Worm (Caenorhabditis elegans) whole organism, L1 larva: ENCODE results near the gene B0212.3.

Source experiments
- alr-1 ChIP-seq: fragments of 200-800 bp; sonication (Bioruptor generic); optimal IDR thresholded peaks from 2 replicates; lab custom pipeline; 2018; ENCODE audit warnings: borderline replicate concordance, mild to moderate bottlenecking, missing genetic modification characterization, missing compliant biosample characterization
- aly-2 ChIP-seq: fragments of 150-350 bp; optimal IDR thresholded peaks from 2 replicates; lab custom pipeline; 2014; ENCODE audit warnings: missing biosample characterization, missing genetic modification characterization
- blmp-1 ChIP-seq: fragments of 150-350 bp; optimal IDR thresholded peaks from 2 replicates; lab custom pipeline; 2014; ENCODE audit warnings: missing biosample characterization, missing genetic modification characterization
- ceh-8 ChIP-seq: fragments of 200-800 bp; sonication (Bioruptor generic); optimal IDR thresholded peaks from 2 replicates; lab custom pipeline; 2018; ENCODE audit warnings: mild to moderate bottlenecking, missing genetic modification characterization, moderate library complexity, missing compliant biosample characterization
- ceh-88 ChIP-seq: fragments of 200-800 bp; sonication (Bioruptor generic); IDR thresholded peaks from 2 replicates; pipeline ENCODE4 v1.3.6; 2022; ENCODE audit warnings: missing genetic modification characterization, missing compliant biosample characterization
- dpl-1 ChIP-seq, 3 experiments: fragments of 150-350 bp in 2 of 3; sonication (generic microtip) in 1 of 3; optimal IDR thresholded peaks; 2 replicates each; lab custom pipeline; 2014 to 2017; ENCODE audit warnings: missing biosample characterization in 3 of 3, missing genetic modification characterization in 3 of 3, missing genetic modification reagents in 3 of 3
- dsc-1 ChIP-seq: sonication (generic microtip); optimal IDR thresholded peaks from 2 replicates; lab custom pipeline; 2016; ENCODE audit warnings: mild to moderate bottlenecking, missing genetic modification characterization, missing compliant biosample characterization
- efl-1 ChIP-seq, 4 experiments: fragments of 150-350 bp; optimal IDR thresholded peaks in 3 of 4; peaks in 1 of 4; 1 replicate in 1 of 4; 2 replicates in 3 of 4; lab custom pipeline; 2014; ENCODE audit warnings: missing biosample characterization in 2 of 4, missing genetic modification characterization in 2 of 4, missing genetic modification reagents in 2 of 4
- efl-3 ChIP-seq: fragments of 200-800 bp; sonication (Bioruptor generic); optimal IDR thresholded peaks from 2 replicates; lab custom pipeline; 2018; ENCODE audit warnings: mild to moderate bottlenecking, missing genetic modification characterization, missing compliant biosample characterization
- egl-13 ChIP-seq: sonication (generic microtip); optimal IDR thresholded peaks from 2 replicates; lab custom pipeline; 2016; ENCODE audit warnings: missing genotype, missing genetic modification reagents, missing genetic modification characterization, missing compliant biosample characterization
- elt-3 ChIP-seq, 6 experiments: fragments of 150-350 bp in 1 of 6; sonication (generic microtip); optimal IDR thresholded peaks; 2 replicates each; lab custom pipeline; 2017 to 2018; ENCODE audit warnings: missing biosample characterization in 6 of 6, missing genetic modification characterization in 6 of 6, inconsistent platforms in 1 of 6
- fkh-8 ChIP-seq: sonication (generic microtip); optimal IDR thresholded peaks from 2 replicates; lab custom pipeline; 2016; ENCODE audit warnings: mild to moderate bottlenecking, missing genetic modification characterization, missing compliant biosample characterization
- fos-1 ChIP-seq: fragments of 150-350 bp; optimal IDR thresholded peaks from 2 replicates; lab custom pipeline; 2014; ENCODE audit warnings: missing biosample characterization, missing genetic modification characterization
- hlh-17 ChIP-seq: fragments of 200-800 bp; sonication (Bioruptor generic); optimal IDR thresholded peaks from 2 replicates; lab custom pipeline; 2018; ENCODE audit warnings: missing genetic modification characterization, mild to moderate bottlenecking, missing compliant biosample characterization, moderate library complexity, borderline replicate concordance
- irx-1 ChIP-seq: sonication (generic microtip); optimal IDR thresholded peaks from 2 replicates; lab custom pipeline; 2016; ENCODE audit warnings: missing genetic modification characterization, missing compliant biosample characterization
- isw-1 ChIP-seq: fragments of 200-800 bp; sonication (Bioruptor generic); IDR thresholded peaks from 2 replicates; pipeline ENCODE4 v1.3.6; 2022; ENCODE audit warnings: missing genetic modification characterization, missing compliant biosample characterization
- jun-1 ChIP-seq: fragments of 150-350 bp; optimal IDR thresholded peaks from 2 replicates; lab custom pipeline; 2014; ENCODE audit warnings: missing biosample characterization, missing genetic modification reagents, missing genetic modification characterization
- lin-13 ChIP-seq: fragments of 150-350 bp; optimal IDR thresholded peaks from 2 replicates; lab custom pipeline; 2014; ENCODE audit warnings: missing biosample characterization, missing genetic modification reagents, missing genetic modification characterization
- lin-14 ChIP-seq: fragments of 200-800 bp; sonication (Bioruptor generic); optimal IDR thresholded peaks from 2 replicates; lab custom pipeline; 2018; ENCODE audit warnings: mild to moderate bottlenecking, missing genetic modification characterization, moderate library complexity, missing compliant biosample characterization
- lin-15B ChIP-seq: fragments of 150-350 bp; sonication (generic microtip); optimal IDR thresholded peaks from 3 replicates; lab custom pipeline; 2014; ENCODE audit warnings: missing biosample characterization, missing genetic modification characterization
- lin-35 ChIP-seq, 2 experiments: fragments of 150-350 bp; optimal IDR thresholded peaks; 2 replicates each; lab custom pipeline; 2014; ENCODE audit warnings: missing biosample characterization in 2 of 2, missing genetic modification characterization in 2 of 2, missing genetic modification reagents in 2 of 2
- nhr-11 ChIP-seq: fragments of 150-350 bp; optimal IDR thresholded peaks from 2 replicates; lab custom pipeline; 2014; ENCODE audit warnings: missing biosample characterization, missing genetic modification characterization
- nhr-19 ChIP-seq: fragments of 200-800 bp; sonication (Bioruptor generic); conservative IDR thresholded peaks from 2 replicates; pipeline ENCODE4 v1.3.6; 2022; ENCODE audit warnings: missing genetic modification characterization, missing compliant biosample characterization
- nhr-28 ChIP-seq: fragments of 150-350 bp; optimal IDR thresholded peaks from 2 replicates; lab custom pipeline; 2014; ENCODE audit warnings: missing biosample characterization, missing genetic modification characterization
- nhr-71 ChIP-seq: sonication (generic microtip); optimal IDR thresholded peaks from 2 replicates; lab custom pipeline; 2016; ENCODE audit warnings: mild to moderate bottlenecking, missing genetic modification characterization, moderate library complexity, missing compliant biosample characterization
- nhr-76 ChIP-seq: sonication (generic microtip); optimal IDR thresholded peaks from 2 replicates; lab custom pipeline; 2017; ENCODE audit warnings: missing biosample characterization, missing genetic modification characterization
- nhr-77 ChIP-seq: fragments of 150-350 bp; optimal IDR thresholded peaks from 2 replicates; lab custom pipeline; 2014; ENCODE audit warnings: missing biosample characterization, missing genetic modification characterization
- nhr-90 ChIP-seq: sonication (generic microtip); optimal IDR thresholded peaks from 2 replicates; lab custom pipeline; 2016; ENCODE audit warnings: mild to moderate bottlenecking, missing genetic modification characterization, missing compliant biosample characterization; ENCODE audit not compliant: poor library complexity
- skn-1 ChIP-seq: fragments of 150-350 bp; optimal IDR thresholded peaks from 2 replicates; lab custom pipeline; 2014; ENCODE audit warnings: missing biosample characterization, missing genetic modification characterization
- snpc-4 ChIP-seq: fragments of 150-350 bp; optimal IDR thresholded peaks from 2 replicates; lab custom pipeline; 2014; ENCODE audit warnings: missing biosample characterization, missing genetic modification characterization
- snu-23 ChIP-seq: sonication (generic microtip); optimal IDR thresholded peaks from 2 replicates; lab custom pipeline; 2016; ENCODE audit warnings: missing genetic modification characterization, missing compliant biosample characterization
- swsn-7 ChIP-seq: sonication (generic microtip); optimal IDR thresholded peaks from 2 replicates; lab custom pipeline; 2016; ENCODE audit warnings: missing genetic modification characterization, missing compliant biosample characterization
- tbx-2 ChIP-seq: sonication (generic microtip); optimal IDR thresholded peaks from 2 replicates; lab custom pipeline; 2016; ENCODE audit warnings: missing genetic modification characterization, missing compliant biosample characterization
- unc-130 ChIP-seq: fragments of 150-350 bp; optimal IDR thresholded peaks from 2 replicates; lab custom pipeline; 2017; ENCODE audit warnings: missing biosample characterization, missing genetic modification characterization, inconsistent platforms
- unc-30 ChIP-seq: sonication (generic microtip); optimal IDR thresholded peaks from 2 replicates; lab custom pipeline; 2017; ENCODE audit warnings: missing biosample characterization, missing genetic modification characterization
- unc-62 ChIP-seq: fragments of 150-350 bp; optimal IDR thresholded peaks from 2 replicates; lab custom pipeline; 2014; ENCODE audit warnings: missing biosample characterization, missing genetic modification reagents, missing genetic modification characterization
- unc-86 ChIP-seq: sonication (generic microtip); optimal IDR thresholded peaks from 2 replicates; lab custom pipeline; 2016; ENCODE audit warnings: missing genetic modification characterization, missing compliant biosample characterization
- vab-15 ChIP-seq: sonication (generic microtip); optimal IDR thresholded peaks from 2 replicates; lab custom pipeline; 2017; ENCODE audit warnings: missing genotype, mild to moderate bottlenecking, missing genetic modification characterization, missing compliant biosample characterization
- xbp-1 ChIP-seq: sonication (generic microtip); optimal IDR thresholded peaks from 2 replicates; lab custom pipeline; 2016; ENCODE audit warnings: missing genetic modification characterization, missing compliant biosample characterization
- zip-4 ChIP-seq: fragments of 200-800 bp; sonication (Bioruptor generic); optimal IDR thresholded peaks from 2 replicates; lab custom pipeline; 2018; ENCODE audit warnings: mild to moderate bottlenecking, missing genetic modification characterization, moderate library complexity, missing compliant biosample characterization

Gene B0212.3

DNA sequence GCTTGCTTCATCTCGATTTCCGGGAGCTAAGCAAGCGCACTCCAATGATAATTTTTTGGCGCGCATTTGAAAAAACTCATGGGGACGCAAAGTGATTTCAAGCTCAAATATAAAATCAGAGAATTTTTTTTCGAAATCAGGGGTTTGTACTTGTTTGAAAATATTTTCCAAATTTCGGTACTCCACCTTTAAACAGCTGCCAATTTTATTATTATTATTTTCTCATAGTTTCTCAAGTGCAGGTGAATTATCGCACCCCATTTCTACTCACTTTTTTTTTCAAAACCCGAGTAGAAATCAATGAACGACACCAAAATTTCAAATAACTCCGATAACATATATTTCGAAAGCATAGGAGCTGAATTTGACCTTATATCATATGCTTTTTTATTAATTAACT is 35.8 kb upstream of the B0212.3 start, which contains the start of gene srz-83:
TSS of gene srz-83 (plus strand) at position 301 of the 400 bp plus-strand sequence.
- TF ChIP-seq swsn-7 (tag; lab: Kevin White, UChicago) = no peak
- no peak for TF ChIP-seq hlh-17
- TF ChIP-seq nhr-90 = no peak
- TF ChIP-seq lin-35 (GFP tag; optimal IDR thresholded peaks at IDR 0.05; lab: Kevin White, UChicago) = no peak
- no peak for TF ChIP-seq unc-86 (tag; lab: Kevin White, UChicago)
- no peak for TF ChIP-seq dpl-1 (GFP tag; optimal IDR thresholded peaks at IDR 0.05; lab: Kevin White, UChicago)
- no peak for TF ChIP-seq nhr-11 (tag; lab: Kevin White, UChicago)
- TF ChIP-seq snpc-4 (tag; lab: Kevin White, UChicago) = no peak
- TF ChIP-seq isw-1 (GFP tag; lab: Robert Waterston, UW) = no peak
- no peak for TF ChIP-seq xbp-1 (tag; lab: Kevin White, UChicago)
- no peak for TF ChIP-seq vab-15
- TF ChIP-seq skn-1 = no peak
- TF ChIP-seq alr-1 = no peak
- TF ChIP-seq efl-3 = no peak
- TF ChIP-seq lin-14 (GFP tag; lab: Kevin White, UChicago) = no peak
- no peak for TF ChIP-seq elt-3 (tag; optimal IDR thresholded peaks at IDR 0.05; lab: Kevin White, UChicago)
- no peak for TF ChIP-seq blmp-1 (tag; lab: Kevin White, UChicago)
- TF ChIP-seq fkh-8 = no peak
- no peak for TF ChIP-seq ceh-88 (GFP tag; lab: Robert Waterston, UW)

DNA sequence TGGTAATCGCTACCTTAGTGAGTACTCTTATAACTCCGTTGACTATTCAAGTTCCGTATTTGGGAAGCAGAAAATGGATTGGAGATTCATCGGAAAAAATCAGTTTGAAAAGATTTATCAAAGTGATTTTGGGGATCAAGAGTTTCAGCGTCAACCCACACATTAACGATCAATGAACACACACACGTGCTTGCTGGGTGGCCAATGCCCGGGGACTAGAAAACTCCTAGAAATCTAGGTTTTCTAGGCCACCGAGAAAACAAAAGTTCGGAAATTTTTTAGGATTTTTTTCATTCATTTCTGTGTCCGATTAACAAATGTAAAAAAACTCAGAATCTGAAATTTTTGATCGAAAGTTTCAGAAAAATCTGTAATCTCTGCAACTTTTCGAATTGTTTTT is 34.0 kb upstream of the B0212.3 start:
- TF ChIP-seq efl-1 (optimal IDR thresholded peaks at IDR 0.05; lab: Kevin White, UChicago) = peak in 1 of 2 experiments; percentile 11
- TF ChIP-seq efl-1 (GFP tag; optimal IDR thresholded peaks at IDR 0.05 in 1 of 2; lab: Kevin White, UChicago) = peak in 1 of 2 experiments; percentile 61
- no peak for TF ChIP-seq swsn-7 (tag; lab: Kevin White, UChicago)
- 0 out of 2 replicates have a peak, but pooled peaks have one; percentile 20 for TF ChIP-seq nhr-19

DNA sequence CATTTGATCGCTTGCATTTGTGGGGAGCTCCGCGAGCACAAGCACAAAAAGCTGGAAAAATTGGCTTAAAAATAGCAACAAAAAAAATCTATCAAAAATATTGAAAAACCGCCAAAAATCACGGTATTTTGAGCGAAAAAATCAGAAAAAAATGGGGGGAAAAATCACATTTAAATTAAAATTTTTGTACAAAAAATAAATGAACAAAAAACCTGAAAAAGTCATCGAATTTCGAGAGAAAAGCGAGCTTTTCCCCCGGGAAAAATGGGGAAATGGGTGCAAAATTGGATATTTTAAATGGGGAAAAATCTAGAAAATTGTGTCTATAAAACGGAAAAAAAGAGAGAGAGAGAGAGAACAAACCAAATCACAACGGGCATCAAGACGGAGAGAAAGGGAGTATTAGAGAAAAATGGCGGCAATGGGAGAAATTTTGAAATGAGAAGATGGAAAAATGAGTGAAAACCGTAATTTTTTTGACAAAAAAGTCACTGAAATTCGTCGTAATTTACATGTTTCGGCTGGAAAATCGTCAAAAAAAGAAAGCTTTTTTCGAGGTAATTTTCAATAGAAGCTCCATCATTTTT is 30.4 kb upstream of the B0212.3 start, which contains the start of gene ced-10:
TSS of gene ced-10 (minus strand) at position 51 of the 587 bp plus-strand sequence.
- TF ChIP-seq dpl-1 (GFP tag; optimal IDR thresholded peaks at IDR 0.05; lab: Kevin White, UChicago) (peak in 2 of 3 experiments; percentile 1 to 10), lin-15B (no peak), lin-35 (GFP tag; optimal IDR thresholded peaks at IDR 0.05; lab: Kevin White, UChicago) (no peak), snu-23 (no peak), efl-1 (optimal IDR thresholded peaks at IDR 0.05; lab: Kevin White, UChicago) (peak in 1 of 2 experiments; percentile 3), efl-1 (GFP tag; optimal IDR thresholded peaks at IDR 0.05 in 1 of 2; lab: Kevin White, UChicago) (peak; percentile 21 to 93), jun-1 (tag; lab: Kevin White, UChicago) (no peak), dsc-1 (tag; lab: Kevin White, UChicago) (no peak)

ce11 chrIV:3514467-3514866 is 25.5 kb upstream of the B0212.3 start, which contains the start of gene tsg-101:
TSS of gene tsg-101 (minus strand) at chrIV:3514567.
- no peak for TF ChIP-seq ceh-8 (GFP tag; lab: Kevin White, UChicago)
- no peak for TF ChIP-seq egl-13
- TF ChIP-seq irx-1 (tag; lab: Kevin White, UChicago) = no peak
- TF ChIP-seq aly-2 (tag; lab: Kevin White, UChicago) = no peak
- TF ChIP-seq swsn-7 (tag; lab: Kevin White, UChicago) = no peak

ce11 chrIV:3515412-3516046 is 24.4 kb upstream of the B0212.3 start:
- TF ChIP-seq unc-30 (no peak), fkh-8 (peak; percentile 37), nhr-77 (tag; lab: Kevin White, UChicago) (peak; percentile 35), lin-13 (GFP tag; lab: Kevin White, UChicago) (peak; percentile 14), lin-35 (GFP tag; optimal IDR thresholded peaks at IDR 0.05; lab: Kevin White, UChicago) (peak; percentile 62 to 63), jun-1 (tag; lab: Kevin White, UChicago) (peak; percentile 58), fos-1 (peak; percentile 40), blmp-1 (tag; lab: Kevin White, UChicago) (peak; percentile 41), isw-1 (GFP tag; lab: Robert Waterston, UW) (peak; percentile 18), unc-130 (no peak), efl-1 (optimal IDR thresholded peaks at IDR 0.05; lab: Kevin White, UChicago) (peak; percentile 61 to 71), efl-1 (GFP tag; optimal IDR thresholded peaks at IDR 0.05 in 1 of 2; lab: Kevin White, UChicago) (peak; percentile 49 to 96), lin-15B (no peak), dsc-1 (tag; lab: Kevin White, UChicago) (peak; percentile 40), nhr-28 (tag; lab: Kevin White, UChicago) (no peak), nhr-76 (no peak), zip-4 (GFP tag; lab: Kevin White, UChicago) (peak; percentile 50), nhr-71 (tag; lab: Kevin White, UChicago) (peak; percentile 66), tbx-2 (tag; lab: Kevin White, UChicago) (peak; percentile 38), snu-23 (peak; percentile 72), unc-62 (GFP tag; lab: Kevin White, UChicago) (no peak), ceh-8 (GFP tag; lab: Kevin White, UChicago) (no peak)
